Worm (Caenorhabditis elegans) whole organism, early embryonic: ENCODE results near the gene math-14.
"Not testable (repeated sequence)": the region's sequence is repeated elsewhere in the genome, so short reads cannot be mapped to it uniquely, and the experiment has no call there.

ENCODE experiments used
- B0310.2 ChIP-seq: sonication (generic microtip); optimal IDR thresholded peaks from 2 replicates; lab custom pipeline; 2016; ENCODE audit warnings: mild to moderate bottlenecking, missing genetic modification characterization, missing compliant biosample characterization
- F13C5.2 ChIP-seq: sonication (generic microtip); optimal IDR thresholded peaks from 2 replicates; lab custom pipeline; 2017; ENCODE audit warnings: mild to moderate bottlenecking, missing genetic modification characterization, inconsistent platforms, missing compliant biosample characterization
- aly-1 ChIP-seq: sonication (generic microtip); optimal IDR thresholded peaks from 2 replicates; lab custom pipeline; 2016; ENCODE audit warnings: missing genetic modification characterization, missing compliant biosample characterization
- ama-1 ChIP-seq: fragments of 150-350 bp; optimal IDR thresholded peaks from 2 replicates; lab custom pipeline; 2014
- ceh-13 ChIP-seq: fragments of 200-800 bp; sonication (Bioruptor generic); optimal IDR thresholded peaks from 2 replicates; lab custom pipeline; 2018; ENCODE audit warnings: mild to moderate bottlenecking, missing genetic modification characterization, missing compliant biosample characterization
- ceh-36 ChIP-seq: sonication (generic microtip); optimal IDR thresholded peaks from 2 replicates; lab custom pipeline; 2016; ENCODE audit warnings: missing genetic modification characterization, inconsistent platforms, missing compliant biosample characterization
- ets-7 ChIP-seq: sonication (generic microtip); optimal IDR thresholded peaks from 2 replicates; lab custom pipeline; 2016; ENCODE audit warnings: missing genotype, missing genetic modification characterization, missing compliant biosample characterization
- flt-1 ChIP-seq: fragments of 200-800 bp; sonication (Bioruptor generic); IDR thresholded peaks from 2 replicates; pipeline ENCODE4 v1.3.6; 2022; ENCODE audit warnings: missing genetic modification characterization, missing compliant biosample characterization
- hmbx-1 ChIP-seq: sonication (generic microtip); optimal IDR thresholded peaks from 2 replicates; lab custom pipeline; 2016; ENCODE audit warnings: mild to moderate bottlenecking, missing genetic modification characterization, missing compliant biosample characterization
- hmg-4 ChIP-seq: fragments of 200-800 bp; sonication (Bioruptor generic); optimal IDR thresholded peaks from 2 replicates; lab custom pipeline; 2018; ENCODE audit warnings: mild to moderate bottlenecking, missing genetic modification characterization, missing compliant biosample characterization
- hnd-1 ChIP-seq: sonication (generic microtip); optimal IDR thresholded peaks from 2 replicates; lab custom pipeline; 2016; ENCODE audit warnings: missing genetic modification characterization, missing compliant biosample characterization
- pes-1 ChIP-seq: fragments of 200-800 bp; sonication (Bioruptor generic); IDR thresholded peaks from 2 replicates; pipeline ENCODE4 v1.3.6; 2022; ENCODE audit warnings: missing genetic modification reagents, missing genetic modification characterization, missing compliant biosample characterization
- scrt-1 ChIP-seq: fragments of 200-800 bp; sonication (Bioruptor generic); IDR thresholded peaks from 2 replicates; pipeline ENCODE4 v1.3.6; 2022; ENCODE audit warnings: missing genetic modification characterization, missing compliant biosample characterization
- sea-1 ChIP-seq: fragments of 200-800 bp; sonication (Bioruptor generic); conservative IDR thresholded peaks from 2 replicates; pipeline ENCODE4 v1.3.6; 2022; ENCODE audit warnings: missing genetic modification characterization, missing compliant biosample characterization
- tbx-11 ChIP-seq: fragments of 200-800 bp; sonication (Bioruptor generic); IDR thresholded peaks from 2 replicates; pipeline ENCODE4 v1.3.6; 2022; ENCODE audit warnings: missing genetic modification characterization, missing compliant biosample characterization
- tbx-37 ChIP-seq: fragments of 200-800 bp; sonication (Bioruptor generic); conservative IDR thresholded peaks from 2 replicates; pipeline ENCODE4 v1.3.6; 2022; ENCODE audit warnings: missing genetic modification reagents, missing genetic modification characterization, missing compliant biosample characterization
- tra-4 ChIP-seq: sonication (generic microtip); optimal IDR thresholded peaks from 2 replicates; lab custom pipeline; 2017; ENCODE audit warnings: missing genetic modification characterization, missing compliant biosample characterization

The math-14 gene

ce11 chrII:1869120-1869519, at the start of gene math-14:
Gene math-14, plus strand, starts transcription at chrII:1869420.
- TF ChIP-seq hmg-4 (GFP tag; lab: Kevin White, UChicago) (no peak), hnd-1 (no peak), tra-4 (tag; lab: Kevin White, UChicago) (no peak), sea-1 (GFP tag; lab: Robert Waterston, UW) (no peak), F13C5.2 (no peak)

ce11 chrII:1819944-1820570, 49.2 kb upstream of the math-14 start, which contains the start of gene fbxc-19:
Gene fbxc-19, plus strand, starts transcription at chrII:1820479.
- TF ChIP-seq B0310.2 (tag; lab: Kevin White, UChicago) = no peak
- TF ChIP-seq scrt-1 (GFP tag; lab: Robert Waterston, UW) = no peak
- no peak; the same call in 1 of the 2 replicates for TF ChIP-seq pes-1
- TF ChIP-seq hnd-1 = no peak
- TF ChIP-seq hmbx-1 (tag; lab: Kevin White, UChicago) = no peak
- no peak for TF ChIP-seq flt-1 (GFP tag; lab: Robert Waterston, UW)
- no peak for TF ChIP-seq hmg-4 (GFP tag; lab: Kevin White, UChicago)

ce11 chrII:1820774-1821173, 48.4 kb upstream of the math-14 start, which contains the start of gene fbxa-3:
Gene fbxa-3, minus strand, starts transcription at chrII:1820874.
- TF ChIP-seq hnd-1 = no peak
- no peak for TF ChIP-seq ets-7 (tag; lab: Kevin White, UChicago)
- TF ChIP-seq ceh-36 (tag; lab: Kevin White, UChicago) = no peak
- TF ChIP-seq tbx-11 = no peak
- no peak for TF ChIP-seq pes-1
- no peak for TF ChIP-seq ceh-13
- TF ChIP-seq tra-4 (tag; lab: Kevin White, UChicago) = no peak
- TF ChIP-seq ama-1 (lab: Kevin White, UChicago) = no peak
- no peak for TF ChIP-seq B0310.2 (tag; lab: Kevin White, UChicago)
- TF ChIP-seq flt-1 (GFP tag; lab: Robert Waterston, UW) = no peak
- no peak for TF ChIP-seq sea-1 (GFP tag; lab: Robert Waterston, UW)
- TF ChIP-seq scrt-1 (GFP tag; lab: Robert Waterston, UW) = no peak

- not testable (repeated sequence) for TF ChIP-seq B0310.2 (tag; lab: Kevin White, UChicago); hmbx-1 (tag; lab: Kevin White, UChicago); ama-1 (lab: Kevin White, UChicago)
Measured at ce11 chrII:1824329-1824728, 44.9 kb upstream of the math-14 start, which contains the start of gene math-41. Gene math-41, plus strand, starts transcription at chrII:1824629.

DNA sequence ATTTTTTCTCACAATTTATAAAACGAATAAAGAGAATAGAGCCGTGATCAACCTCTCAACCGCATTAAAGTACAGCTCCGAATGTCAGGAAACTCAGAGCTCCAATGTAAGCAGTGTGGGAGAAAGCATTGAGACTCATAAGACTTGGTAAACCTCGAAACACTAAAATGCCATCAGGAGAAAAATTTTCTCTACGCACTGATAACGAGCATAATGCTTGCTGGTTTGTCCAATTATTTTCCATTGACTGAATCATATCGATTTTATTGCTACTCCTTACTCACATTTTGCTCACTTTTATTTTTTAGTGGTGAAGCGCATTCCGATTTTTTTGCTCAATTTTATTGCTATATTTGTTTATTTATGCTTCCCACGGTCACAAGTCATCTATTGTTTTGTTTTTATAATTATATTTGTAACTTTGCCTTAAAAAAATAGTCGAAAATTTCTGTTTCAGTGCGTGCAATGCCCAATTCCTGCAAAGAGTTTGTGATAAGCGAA, 39.0 kb upstream of the math-14 start, which contains the start of gene math-40:
math-40 (plus strand) TSS at position 451 of the 501 bp plus-strand sequence.
- TF ChIP-seq tra-4 (tag; lab: Kevin White, UChicago) = no peak

DNA sequence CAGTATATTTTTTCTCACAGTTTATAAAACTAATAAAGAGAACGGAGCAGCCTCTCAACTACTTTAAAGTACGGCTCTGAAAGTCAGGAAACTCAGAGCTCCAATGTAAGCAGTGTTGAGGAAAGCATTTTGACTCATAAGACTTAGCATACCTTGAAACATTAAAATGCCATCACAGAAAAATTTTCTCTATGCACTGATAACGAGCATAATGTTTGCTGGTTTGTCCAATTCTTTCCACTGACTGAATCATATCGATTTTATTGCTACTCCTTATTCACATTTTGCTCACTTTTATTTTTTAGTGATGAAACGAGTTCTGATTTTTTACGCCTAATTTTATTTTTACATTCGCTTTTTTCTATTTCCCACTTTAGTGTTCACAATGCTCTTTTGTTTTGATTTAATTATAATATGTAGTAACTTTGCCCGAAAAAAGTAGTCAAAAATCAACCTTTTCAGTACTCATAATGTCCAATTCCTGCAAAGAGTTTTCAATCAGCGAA, 37.3 kb upstream of the math-14 start, which contains the start of gene math-39:
math-39 (plus strand) TSS at position 456 of the 506 bp plus-strand sequence.
- TF ChIP-seq flt-1 (GFP tag; lab: Robert Waterston, UW) = no peak
- no peak for TF ChIP-seq aly-1 (tag; lab: Kevin White, UChicago)
- TF ChIP-seq pes-1 = no peak
- no peak for TF ChIP-seq tra-4 (tag; lab: Kevin White, UChicago)
- TF ChIP-seq sea-1 (GFP tag; lab: Robert Waterston, UW) = no peak
- TF ChIP-seq scrt-1 (GFP tag; lab: Robert Waterston, UW) = no peak
- TF ChIP-seq ets-7 (tag; lab: Kevin White, UChicago) = no peak
- TF ChIP-seq tbx-11 = no peak
- no peak for TF ChIP-seq tbx-37 (GFP tag; lab: Robert Waterston, UW)
- TF ChIP-seq B0310.2 (tag; lab: Kevin White, UChicago) = no peak
- TF ChIP-seq ceh-36 (tag; lab: Kevin White, UChicago) = no peak
- no peak for TF ChIP-seq ama-1 (lab: Kevin White, UChicago)
- TF ChIP-seq F13C5.2 = no peak
- no peak for TF ChIP-seq hmg-4 (GFP tag; lab: Kevin White, UChicago)
- no peak for TF ChIP-seq ceh-13
- no peak for TF ChIP-seq hnd-1
- no peak for TF ChIP-seq hmbx-1 (tag; lab: Kevin White, UChicago)

ce11 chrII:1836204-1836603, 33.0 kb upstream of the math-14 start, which contains the start of gene T08E11.1:
Gene T08E11.1, plus strand, starts transcription at chrII:1836504.
- TF ChIP-seq scrt-1 (GFP tag; lab: Robert Waterston, UW) = no peak
- TF ChIP-seq B0310.2 (tag; lab: Kevin White, UChicago) = no peak
- no peak for TF ChIP-seq pes-1
- TF ChIP-seq hnd-1 = no peak
- TF ChIP-seq sea-1 (GFP tag; lab: Robert Waterston, UW) = no peak
- no peak for TF ChIP-seq hmg-4 (GFP tag; lab: Kevin White, UChicago)
- TF ChIP-seq hmbx-1 (tag; lab: Kevin White, UChicago) = no peak
- TF ChIP-seq tra-4 (tag; lab: Kevin White, UChicago) = no peak
- TF ChIP-seq tbx-37 (GFP tag; lab: Robert Waterston, UW) = no peak
- TF ChIP-seq ama-1 (lab: Kevin White, UChicago) = no peak
- TF ChIP-seq aly-1 (tag; lab: Kevin White, UChicago) = no peak
- no peak for TF ChIP-seq tbx-11
- no peak for TF ChIP-seq flt-1 (GFP tag; lab: Robert Waterston, UW)
- TF ChIP-seq ets-7 (tag; lab: Kevin White, UChicago) = no peak

DNA sequence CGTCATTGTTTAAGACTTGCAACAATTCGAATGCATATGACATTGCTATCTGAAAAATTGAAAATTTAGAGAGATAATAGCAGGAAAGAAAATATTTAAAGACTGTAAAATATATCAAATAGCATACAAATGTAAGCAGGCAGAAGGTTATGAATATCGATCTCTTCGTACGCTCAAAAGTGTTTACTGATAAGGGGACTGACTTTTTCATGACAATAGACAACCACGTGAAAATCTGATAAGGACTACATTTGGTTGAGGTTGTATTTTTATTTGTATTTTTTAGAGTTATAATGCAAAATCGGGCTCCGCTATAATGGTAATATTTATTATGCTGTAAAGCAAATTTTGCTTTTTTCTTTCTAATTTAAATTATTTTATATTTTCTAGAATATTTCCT, 26.3 kb upstream of the math-14 start, which contains the start of the genes C52E2.5 and C52E2.4:
C52E2.5 (minus strand) TSS at position 43 of the 400 bp plus-strand sequence.
C52E2.4 (plus strand) TSS at position 252 of the 400 bp plus-strand sequence.
- TF ChIP-seq tbx-37 (GFP tag; lab: Robert Waterston, UW) (no peak), F13C5.2 (no peak), flt-1 (GFP tag; lab: Robert Waterston, UW) (no peak), sea-1 (GFP tag; lab: Robert Waterston, UW) (no peak), ceh-36 (tag; lab: Kevin White, UChicago) (no peak), ama-1 (lab: Kevin White, UChicago) (no peak), hnd-1 (no peak), tbx-11 (no peak), tra-4 (tag; lab: Kevin White, UChicago) (no peak), B0310.2 (tag; lab: Kevin White, UChicago) (no peak), ets-7 (tag; lab: Kevin White, UChicago) (no peak), pes-1 (no peak), scrt-1 (GFP tag; lab: Robert Waterston, UW) (no peak), hmbx-1 (tag; lab: Kevin White, UChicago) (no peak), aly-1 (tag; lab: Kevin White, UChicago) (no peak), hmg-4 (GFP tag; lab: Kevin White, UChicago) (no peak), ceh-13 (no peak)
